Fruit fly (Drosophila melanogaster) whole organism, embryonic: Measurements from ENCODE around the gene spidey.

ENCODE experiments used
- Ada2b ChIP-seq: fragments of 200-800 bp; sonication (Bioruptor generic); IDR thresholded peaks from 2 replicates; pipeline ENCODE4 v1.3.6; 2022; ENCODE audit warnings: missing biosample characterization, missing genetic modification characterization
- CG10209 ChIP-seq: fragments of 200-800 bp; sonication (Bioruptor generic); optimal IDR thresholded peaks from 3 replicates; lab custom pipeline; 2017; ENCODE audit warnings: missing biosample characterization, mild to moderate bottlenecking, missing genetic modification characterization, missing genetic modification reagents
- CG10431 ChIP-seq: fragments of 200-800 bp; sonication (Bioruptor generic); optimal IDR thresholded peaks from 3 replicates; lab custom pipeline; 2018; ENCODE audit warnings: missing biosample characterization, mild to moderate bottlenecking, missing genetic modification characterization
- CG11093 ChIP-seq: fragments of 200-800 bp; sonication (Bioruptor generic); IDR thresholded peaks from 3 replicates; pipeline ENCODE4 v1.3.6; 2022; ENCODE audit warnings: missing biosample characterization, missing genetic modification characterization
- CG12659 ChIP-seq: fragments of 200-800 bp; sonication (Bioruptor generic); optimal IDR thresholded peaks from 3 replicates; lab custom pipeline; 2017; ENCODE audit warnings: mild to moderate bottlenecking, missing biosample characterization, missing genetic modification reagents, missing genetic modification characterization
- CG13424 ChIP-seq: fragments of 200-800 bp; sonication (Bioruptor generic); optimal IDR thresholded peaks from 2 replicates; lab custom pipeline; 2019; ENCODE audit warnings: missing biosample characterization, mild to moderate bottlenecking, missing genetic modification characterization, moderate library complexity
- CG15601 ChIP-seq: fragments of 200-800 bp; sonication (Bioruptor generic); optimal IDR thresholded peaks from 3 replicates; lab custom pipeline; 2019; ENCODE audit warnings: missing biosample characterization, mild to moderate bottlenecking, missing genetic modification characterization, moderate library complexity
- CG1647 ChIP-seq: fragments of 200-800 bp; sonication (Bioruptor generic); optimal IDR thresholded peaks from 3 replicates; lab custom pipeline; 2016; ENCODE audit warnings: missing biosample characterization, missing genetic modification characterization
- CG17612 ChIP-seq: fragments of 200-800 bp; sonication (Bioruptor generic); IDR thresholded peaks from 2 replicates; pipeline ENCODE4 v1.3.6; 2022; ENCODE audit warnings: missing biosample characterization, missing genetic modification characterization
- CG1792 ChIP-seq: fragments of 200-800 bp; sonication (Bioruptor generic); optimal IDR thresholded peaks from 2 replicates; lab custom pipeline; 2016; ENCODE audit warnings: missing biosample characterization, missing genetic modification characterization
- CG18599 ChIP-seq: fragments of 200-800 bp; sonication (Bioruptor generic); optimal IDR thresholded peaks from 3 replicates; lab custom pipeline; 2017; ENCODE audit warnings: missing biosample characterization, missing genetic modification characterization, mild to moderate bottlenecking, moderate library complexity, missing genetic modification reagents
- CG34376 ChIP-seq: fragments of 200-800 bp; sonication (Bioruptor generic); optimal IDR thresholded peaks from 2 replicates; lab custom pipeline; 2018; ENCODE audit warnings: missing biosample characterization, mild to moderate bottlenecking, missing genetic modification characterization
- CG3838 ChIP-seq: fragments of 200-800 bp; sonication (Bioruptor generic); optimal IDR thresholded peaks from 3 replicates; lab custom pipeline; 2016; ENCODE audit warnings: missing biosample characterization, missing genetic modification characterization
- CG6175 ChIP-seq: fragments of 200-800 bp; sonication (Bioruptor generic); IDR thresholded peaks from 3 replicates; pipeline ENCODE4 v1.3.6; 2022; ENCODE audit warnings: missing biosample characterization, missing genetic modification characterization
- CG6272 ChIP-seq: fragments of 200-800 bp; sonication (Bioruptor generic); IDR thresholded peaks from 2 replicates; pipeline ENCODE4 v1.3.6; 2022; ENCODE audit warnings: missing biosample characterization, missing genetic modification characterization
- CG6765 ChIP-seq: fragments of 200-800 bp; sonication (Bioruptor generic); optimal IDR thresholded peaks from 3 replicates; lab custom pipeline; 2017; ENCODE audit warnings: missing biosample characterization, mild to moderate bottlenecking, missing genetic modification characterization
- CG7786 ChIP-seq: fragments of 200-800 bp; sonication (Bioruptor generic); optimal IDR thresholded peaks from 2 replicates; lab custom pipeline; 2016; ENCODE audit warnings: missing biosample characterization, missing genetic modification characterization
- CG8290 ChIP-seq, 3 experiments: fragments of 200-800 bp; sonication (Bioruptor generic); optimal IDR thresholded peaks; 2 replicates each; lab custom pipeline; 2016 to 2019; ENCODE audit warnings: missing biosample characterization in 3 of 3, missing genetic modification characterization in 3 of 3, mild to moderate bottlenecking in 2 of 3, moderate library complexity in 1 of 3
- CG9817 ChIP-seq: fragments of 200-800 bp; sonication (Bioruptor generic); optimal IDR thresholded peaks from 2 replicates; lab custom pipeline; 2018; ENCODE audit warnings: missing biosample characterization, mild to moderate bottlenecking, missing genetic modification characterization, moderate library complexity
- CoRest ChIP-seq: fragments of 200-800 bp; sonication (Bioruptor generic); optimal IDR thresholded peaks from 3 replicates; lab custom pipeline; 2018; ENCODE audit warnings: missing biosample characterization, mild to moderate bottlenecking, missing genetic modification characterization, moderate library complexity
- D19B ChIP-seq: fragments of 200-800 bp; sonication (Bioruptor generic); optimal IDR thresholded peaks from 2 replicates; lab custom pipeline; 2017; ENCODE audit warnings: missing biosample characterization, mild to moderate bottlenecking, missing genetic modification characterization
- Dref ChIP-seq: fragments of 200-800 bp; sonication (Bioruptor generic); IDR thresholded peaks from 2 replicates; pipeline ENCODE4 v1.3.6; 2022; ENCODE audit warnings: missing biosample characterization, missing genetic modification characterization
- Elba2 ChIP-seq: fragments of 200-800 bp; sonication (Bioruptor generic); optimal IDR thresholded peaks from 3 replicates; lab custom pipeline; 2016; ENCODE audit warnings: missing biosample characterization, missing genetic modification characterization
- HmgD ChIP-seq: fragments of 200-800 bp; sonication (Bioruptor generic); optimal IDR thresholded peaks from 3 replicates; lab custom pipeline; 2016; ENCODE audit warnings: missing biosample characterization, missing genetic modification characterization
- Lpt ChIP-seq: fragments of >200 bp; optimal IDR thresholded peaks from 2 replicates; lab custom pipeline; 2018; ENCODE audit warnings: missing biosample characterization, missing genetic modification characterization
- Med ChIP-seq: fragments of 200-800 bp; sonication (Bioruptor generic); peaks from one replicate; lab custom pipeline; 2016; ENCODE audit warnings: missing biosample characterization, missing genetic modification characterization, mild to moderate bottlenecking, inconsistent platforms, moderate library complexity
- Sry-β ChIP-seq: fragments of 200-800 bp; sonication (Bioruptor generic); optimal IDR thresholded peaks from 2 replicates; lab custom pipeline; 2018; ENCODE audit warnings: missing biosample characterization, mild to moderate bottlenecking, missing genetic modification characterization, moderate library complexity
- ase ChIP-seq: fragments of 200-800 bp; sonication (Bioruptor generic); IDR thresholded peaks from 3 replicates; pipeline ENCODE4 v1.3.6; 2022; ENCODE audit warnings: missing biosample characterization, missing genetic modification characterization
- bcd ChIP-seq: fragments of 200-800 bp; sonication (Bioruptor generic); optimal IDR thresholded peaks from 2 replicates; lab custom pipeline; 2017; ENCODE audit warnings: missing biosample characterization, mild to moderate bottlenecking, missing genetic modification characterization
- cwo ChIP-seq: fragments of 200-800 bp; sonication (Bioruptor generic); optimal IDR thresholded peaks from 3 replicates; lab custom pipeline; 2017; ENCODE audit warnings: missing biosample characterization, missing genetic modification characterization, mild to moderate bottlenecking, moderate library complexity, missing genetic modification reagents
- ewg ChIP-seq: fragments of 200-800 bp; sonication (Bioruptor generic); optimal IDR thresholded peaks from 3 replicates; lab custom pipeline; 2017; ENCODE audit warnings: mild to moderate bottlenecking, missing biosample characterization, missing genetic modification reagents, missing genetic modification characterization
- eyg ChIP-seq: fragments of 200-800 bp; sonication (Bioruptor generic); optimal IDR thresholded peaks from 3 replicates; lab custom pipeline; 2016; ENCODE audit warnings: missing biosample characterization, missing genetic modification characterization
- fru ChIP-seq: fragments of >200 bp; optimal IDR thresholded peaks from 2 replicates; lab custom pipeline; 2017
- grn ChIP-seq: fragments of 200-800 bp; sonication (Bioruptor generic); optimal IDR thresholded peaks from 3 replicates; lab custom pipeline; 2017; ENCODE audit warnings: missing biosample characterization, missing genetic modification characterization
- gro ChIP-seq: fragments of 200-800 bp; sonication (Bioruptor generic); optimal IDR thresholded peaks from 2 replicates; lab custom pipeline; 2016; ENCODE audit warnings: missing biosample characterization, missing genetic modification characterization
- hbn ChIP-seq: fragments of 200-800 bp; sonication (Bioruptor generic); IDR thresholded peaks from 2 replicates; pipeline ENCODE4 v1.3.6; 2022; ENCODE audit warnings: missing biosample characterization, missing genetic modification characterization; ENCODE audit not compliant: partially characterized antibody
- hkb ChIP-seq, 2 experiments: fragments of 200-800 bp in 1 of 2; fragments of >200 bp in 1 of 2; sonication (Bioruptor generic) in 1 of 2; IDR thresholded peaks in 1 of 2; optimal IDR thresholded peaks in 1 of 2; 2 replicates each; pipeline versions ENCODE4 v1.3.6 to Lab custom; 2017 to 2022; ENCODE audit warnings: missing biosample characterization in 1 of 2, missing genetic modification characterization in 1 of 2
- lilli ChIP-seq: fragments of 200-800 bp; sonication (Bioruptor generic); optimal IDR thresholded peaks from 3 replicates; lab custom pipeline; 2016; ENCODE audit warnings: missing biosample characterization, missing genetic modification characterization
- mam ChIP-seq: fragments of 200-800 bp; sonication (Bioruptor generic); optimal IDR thresholded peaks from 3 replicates; lab custom pipeline; 2016; ENCODE audit warnings: missing biosample characterization, missing genetic modification characterization
- nmo ChIP-seq: fragments of 200-800 bp; sonication (Bioruptor generic); optimal IDR thresholded peaks from 2 replicates; lab custom pipeline; 2018; ENCODE audit warnings: missing biosample characterization, mild to moderate bottlenecking, missing genetic modification characterization, moderate library complexity
- pzg ChIP-seq: fragments of 200-800 bp; sonication (Bioruptor generic); optimal IDR thresholded peaks from 3 replicates; lab custom pipeline; 2018; ENCODE audit warnings: missing biosample characterization, mild to moderate bottlenecking, missing genetic modification characterization, moderate library complexity
- ro ChIP-seq: fragments of 200-800 bp; sonication (Bioruptor generic); IDR thresholded peaks from 2 replicates; pipeline ENCODE4 v1.3.6; 2022; ENCODE audit warnings: missing biosample characterization, missing genetic modification characterization
- run ChIP-seq: fragments of 200-800 bp; sonication (Bioruptor generic); optimal IDR thresholded peaks from 3 replicates; lab custom pipeline; 2018; ENCODE audit warnings: missing biosample characterization, mild to moderate bottlenecking, missing genetic modification characterization
- tna ChIP-seq: fragments of 200-800 bp; sonication (Bioruptor generic); IDR thresholded peaks from 2 replicates; pipeline ENCODE4 v1.3.6; 2022; ENCODE audit warnings: missing biosample characterization, missing genetic modification characterization; ENCODE audit not compliant: partially characterized antibody
- trh ChIP-seq: fragments of 200-800 bp; sonication (Bioruptor generic); optimal IDR thresholded peaks from 2 replicates; lab custom pipeline; 2016; ENCODE audit warnings: missing biosample characterization, missing genetic modification characterization
- ttk ChIP-seq: fragments of 200-800 bp; sonication (Bioruptor generic); IDR thresholded peaks from 2 replicates; pipeline ENCODE4 v2.1.2; 2022; ENCODE audit warnings: missing biosample characterization, missing genetic modification characterization
- usp ChIP-seq: fragments of >200 bp; optimal IDR thresholded peaks from 2 replicates; lab custom pipeline; 2017; ENCODE audit warnings: missing biosample characterization, missing genetic modification characterization
- vfl ChIP-seq: fragments of 200-800 bp; sonication (Bioruptor generic); optimal IDR thresholded peaks from 2 replicates; lab custom pipeline; 2016; ENCODE audit warnings: missing biosample characterization, missing genetic modification characterization
- zen ChIP-seq: fragments of 200-800 bp; sonication (Bioruptor generic); optimal IDR thresholded peaks from 3 replicates; lab custom pipeline; 2018; ENCODE audit warnings: missing biosample characterization, mild to moderate bottlenecking, missing genetic modification characterization, moderate library complexity

spidey gene

DNA sequence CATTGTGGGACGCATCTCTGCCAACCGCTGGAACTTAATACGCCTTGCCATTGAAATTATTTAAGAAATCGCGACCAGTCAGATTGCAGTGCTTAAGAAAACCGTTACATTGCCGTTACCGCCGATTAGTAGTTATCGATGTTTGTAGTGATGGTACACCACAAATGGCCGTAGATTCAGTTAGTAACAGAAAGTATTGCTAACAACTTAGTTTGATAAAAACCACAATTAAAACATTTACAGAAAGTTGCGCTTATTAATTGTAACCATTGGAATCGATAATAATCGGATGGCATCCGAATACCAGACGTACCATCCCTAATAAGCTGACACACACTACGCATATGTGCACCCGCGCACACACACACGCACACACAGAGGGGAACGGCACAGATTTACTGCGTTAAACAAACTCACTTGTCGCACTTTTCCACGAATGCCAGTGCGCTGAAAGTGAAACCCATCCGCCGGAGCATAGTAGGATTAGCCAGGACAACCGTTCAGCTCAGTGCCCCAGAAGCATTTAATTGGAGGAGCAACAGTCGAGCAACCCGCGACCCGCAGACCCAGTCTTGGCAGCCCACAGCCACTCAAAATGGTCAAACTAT lies 11.5 kb downstream of the spidey start, which contains the start of the genes hdm and Ykt6 (continued):
- TF ChIP-seq HmgD (GFP tag; lab: Kevin White, UChicago), result peak; percentile 70
- TF ChIP-seq Lpt (GFP tag; lab: Kevin White, UChicago), result no peak
- peak; percentile 75 for TF ChIP-seq Dref
- no peak for TF ChIP-seq run (tag; lab: Kevin White, UChicago)
- TF ChIP-seq pzg (GFP tag; lab: Kevin White, UChicago), result peak; percentile 82
- peak; percentile 73; the same call in 1 of the 3 replicates for TF ChIP-seq CG6175 (GFP tag; lab: Robert Waterston, UW)
- peak; percentile 75 for TF ChIP-seq CG10209 (GFP tag; lab: Kevin White, UChicago)
- peak; percentile 78 for TF ChIP-seq nmo (GFP tag; lab: Kevin White, UChicago)
- TF ChIP-seq tna, result peak; percentile 91
- peak; percentile 85 for TF ChIP-seq ewg
- TF ChIP-seq lilli (GFP tag; lab: Kevin White, UChicago), result peak; percentile 90
- TF ChIP-seq CoRest (tag; lab: Kevin White, UChicago), result peak; percentile 78
- TF ChIP-seq CG9817 (tag; lab: Kevin White, UChicago), result peak; percentile 72
- TF ChIP-seq CG34376, result peak; percentile 62
- no peak for TF ChIP-seq cwo (GFP tag; lab: Kevin White, UChicago)
- TF ChIP-seq ttk (GFP tag; lab: Robert Waterston, UW), result peak; percentile 78
- TF ChIP-seq vfl (GFP tag; lab: Kevin White, UChicago), result peak; percentile 37
- TF ChIP-seq ase (GFP tag; lab: Robert Waterston, UW), result peak; percentile 59; the same call in 1 of the 3 replicates
- peak; percentile 68 for TF ChIP-seq CG8290 (GFP tag; optimal IDR thresholded peaks at IDR 0.05; lab: Kevin White, UChicago)
- TF ChIP-seq CG8290 (tag; optimal IDR thresholded peaks at IDR 0.05; lab: Kevin White, UChicago), result peak in 1 of 2 experiments; percentile 14
- TF ChIP-seq bcd (GFP tag; lab: Kevin White, UChicago), result no peak
- TF ChIP-seq fru, result no peak
- peak; percentile 85 for TF ChIP-seq CG6272 (GFP tag; lab: Robert Waterston, UW)
- TF ChIP-seq D19B (GFP tag; lab: Kevin White, UChicago), result peak; percentile 31
- TF ChIP-seq CG13424, result peak; percentile 82
- peak; percentile 69 for TF ChIP-seq Ada2b (GFP tag; lab: Robert Waterston, UW)
- peak; percentile 68 for TF ChIP-seq CG11093 (GFP tag; lab: Robert Waterston, UW)
- TF ChIP-seq CG1792 (GFP tag; lab: Kevin White, UChicago), result peak; percentile 64
- no peak for TF ChIP-seq usp
- peak; percentile 62 for TF ChIP-seq CG17612 (GFP tag; lab: Robert Waterston, UW)
- peak; percentile 85 for TF ChIP-seq CG7786
- TF ChIP-seq CG18599, result peak; percentile 73
- TF ChIP-seq zen (tag; lab: Kevin White, UChicago), result peak; percentile 71
- peak; percentile 12 for TF ChIP-seq Sry-β (GFP tag; lab: Kevin White, UChicago)
- TF ChIP-seq ro (GFP tag; lab: Robert Waterston, UW), result 0 out of 2 replicates have a peak, but pooled peaks have one; percentile 44
- TF ChIP-seq grn (GFP tag; lab: Kevin White, UChicago), result no peak
- peak; percentile 5 for TF ChIP-seq Elba2 (GFP tag; lab: Kevin White, UChicago)
- TF ChIP-seq mam (GFP tag; lab: Kevin White, UChicago), result peak; percentile 84
- TF ChIP-seq CG1647 (GFP tag; lab: Kevin White, UChicago), result peak; percentile 72
- TF ChIP-seq eyg (GFP tag; lab: Kevin White, UChicago), result peak; percentile 61
- TF ChIP-seq CG15601 (tag; lab: Kevin White, UChicago), result peak; percentile 66
- TF ChIP-seq hkb (optimal IDR thresholded peaks at IDR 0.05; lab: Kevin White, UChicago), result no peak
- peak; percentile 87 for TF ChIP-seq hkb (GFP tag; IDR thresholded peaks at IDR 0.05; lab: Robert Waterston, UW)
- no peak for TF ChIP-seq CG3838 (GFP tag; lab: Kevin White, UChicago)
- TF ChIP-seq gro, result peak; percentile 86
- peak; percentile 81 for TF ChIP-seq CG12659 (GFP tag; lab: Kevin White, UChicago)
- TF ChIP-seq Med (GFP tag; lab: Kevin White, UChicago), result peak; percentile 97
- peak; percentile 37 for TF ChIP-seq CG6765
- peak; percentile 96 for TF ChIP-seq hbn (GFP tag; lab: Robert Waterston, UW)
- TF ChIP-seq trh (GFP tag; lab: Kevin White, UChicago), result peak; percentile 34
- no peak for TF ChIP-seq CG10431 (GFP tag; lab: Kevin White, UChicago)
